Worm (Caenorhabditis elegans): ENCODE measurements around the gene F40F8.12.

ce11 chrII:11163291-11163690 is 33.7 kb downstream of the F40F8.12 start:
- no peak for TF ChIP-seq cebp-1 (GFP tag; IDR thresholded peaks at IDR 0.05)
- TF ChIP-seq cebp-1 (tag; optimal IDR thresholded peaks at IDR 0.05): no peak
- TF ChIP-seq Y56A3A.18 (GFP tag; IDR thresholded peaks at IDR 0.05): no peak
- TF ChIP-seq ZK185.1 (tag; optimal IDR thresholded peaks at IDR 0.05; ENCODE audit: poor library complexity, severe bottlenecking): no peak
- no peak for TF ChIP-seq Y79H2A.3 (GFP tag; conservative IDR thresholded peaks at IDR 0.05)
- TF ChIP-seq F55B11.4 (tag; optimal IDR thresholded peaks at IDR 0.05; ENCODE audit: borderline replicate concordance, insufficient read depth): no peak
- no peak for TF ChIP-seq ama-1 (optimal IDR thresholded peaks at IDR 0.05)
- no peak for TF ChIP-seq ama-1 (GFP tag; optimal IDR thresholded peaks at IDR 0.05)
- TF ChIP-seq somi-1 (GFP tag; optimal IDR thresholded peaks at IDR 0.05): no peak
- no peak for TF ChIP-seq ztf-22 (GFP tag; optimal IDR thresholded peaks at IDR 0.05)
- TF ChIP-seq lin-40 (tag; optimal IDR thresholded peaks at IDR 0.05): no peak
- TF ChIP-seq F52B5.7 (tag; optimal IDR thresholded peaks at IDR 0.05): no peak
- no peak for TF ChIP-seq fkh-3 (tag; optimal IDR thresholded peaks at IDR 0.05)
